Worm (Caenorhabditis elegans) whole organism, L3 larva: ENCODE measurements around the gene H39E23.3.

Experiments used
- ZK546.5 ChIP-seq: sonication (generic microtip); optimal IDR thresholded peaks from 2 replicates; lab custom pipeline; 2017; ENCODE audit warnings: missing biosample characterization, missing genetic modification characterization
- aly-2 ChIP-seq: fragments of 150-350 bp; optimal IDR thresholded peaks from 2 replicates; lab custom pipeline; 2014; ENCODE audit warnings: missing biosample characterization, missing genetic modification characterization
- ama-1 ChIP-seq: fragments of 150-350 bp; optimal IDR thresholded peaks from 2 replicates; lab custom pipeline; 2018
- ceh-16 ChIP-seq: sonication (generic microtip); optimal IDR thresholded peaks from 2 replicates; lab custom pipeline; 2017; ENCODE audit warnings: missing biosample characterization, missing genetic modification characterization
- ceh-9 ChIP-seq: sonication (generic microtip); optimal IDR thresholded peaks from 2 replicates; lab custom pipeline; 2018; ENCODE audit warnings: missing biosample characterization, missing genetic modification characterization
- daf-12 ChIP-seq: fragments of 150-350 bp; optimal IDR thresholded peaks from 2 replicates; lab custom pipeline; 2014; ENCODE audit warnings: missing biosample characterization, missing genetic modification reagents, missing genetic modification characterization
- egl-5 ChIP-seq: fragments of 150-350 bp; optimal IDR thresholded peaks from 2 replicates; lab custom pipeline; 2017; ENCODE audit warnings: missing biosample characterization, missing genetic modification reagents, missing genetic modification characterization, inconsistent platforms
- elt-2 ChIP-seq: sonication (generic microtip); optimal IDR thresholded peaks from 2 replicates; lab custom pipeline; 2016; ENCODE audit warnings: missing genetic modification reagents, mild to moderate bottlenecking, missing genetic modification characterization, missing compliant biosample characterization
- elt-3 ChIP-seq, 3 experiments: fragments of 150-350 bp in 1 of 3; sonication (generic microtip) in 2 of 3; optimal IDR thresholded peaks; 2 replicates in 2 of 3; 4 replicates in 1 of 3; lab custom pipeline; 2014 to 2017; ENCODE audit warnings: missing biosample characterization in 3 of 3, missing genetic modification characterization in 3 of 3
- eor-1 ChIP-seq, 2 experiments: fragments of 150-350 bp; optimal IDR thresholded peaks; 2 replicates each; lab custom pipeline; 2014 to 2018; ENCODE audit warnings: missing biosample characterization in 2 of 2, missing genetic modification characterization in 2 of 2
- fkh-10 ChIP-seq: sonication (generic microtip); optimal IDR thresholded peaks from 2 replicates; lab custom pipeline; 2017; ENCODE audit warnings: missing biosample characterization, missing genetic modification reagents, missing genetic modification characterization
- fkh-2 ChIP-seq: fragments of 150-350 bp; optimal IDR thresholded peaks from 2 replicates; lab custom pipeline; 2014; ENCODE audit warnings: missing biosample characterization, missing genetic modification reagents, missing genetic modification characterization
- hmg-11 ChIP-seq: sonication (generic microtip); optimal IDR thresholded peaks from 2 replicates; lab custom pipeline; 2016; ENCODE audit warnings: missing genetic modification characterization, missing compliant biosample characterization
- lsy-12 ChIP-seq: sonication (generic microtip); optimal IDR thresholded peaks from 2 replicates; lab custom pipeline; 2016; ENCODE audit warnings: mild to moderate bottlenecking, missing genetic modification characterization, missing compliant biosample characterization
- mml-1 ChIP-seq: fragments of 150-350 bp; sonication (generic microtip); optimal IDR thresholded peaks from 3 replicates; lab custom pipeline; 2014; ENCODE audit warnings: missing biosample characterization, missing genetic modification characterization
- nfya-1 ChIP-seq: sonication (generic microtip); optimal IDR thresholded peaks from 2 replicates; lab custom pipeline; 2017; ENCODE audit warnings: missing genetic modification characterization, mild to moderate bottlenecking, missing compliant biosample characterization, antibody characterized with exemption, moderate library complexity; ENCODE audit not compliant: insufficient read depth
- nhr-11 ChIP-seq: fragments of 150-350 bp; optimal IDR thresholded peaks from 2 replicates; lab custom pipeline; 2014; ENCODE audit warnings: missing biosample characterization, missing genetic modification characterization
- nhr-237 ChIP-seq: fragments of 150-350 bp; optimal IDR thresholded peaks from 2 replicates; lab custom pipeline; 2014; ENCODE audit warnings: missing biosample characterization, missing genetic modification characterization
- nhr-28 ChIP-seq: fragments of 150-350 bp; optimal IDR thresholded peaks from 2 replicates; lab custom pipeline; 2014; ENCODE audit warnings: missing biosample characterization, missing genetic modification characterization
- nhr-43 ChIP-seq: sonication (generic microtip); optimal IDR thresholded peaks from 2 replicates; lab custom pipeline; 2016; ENCODE audit warnings: mild to moderate bottlenecking, missing genetic modification characterization, missing compliant biosample characterization; ENCODE audit not compliant: poor library complexity, severe bottlenecking
- nhr-67 ChIP-seq: fragments of 150-350 bp; optimal IDR thresholded peaks from 2 replicates; lab custom pipeline; 2014; ENCODE audit warnings: missing biosample characterization, missing genetic modification characterization
- nhr-76 ChIP-seq: fragments of 150-350 bp; sonication (generic microtip); optimal IDR thresholded peaks from 5 replicates; lab custom pipeline; 2014; ENCODE audit warnings: missing biosample characterization, missing genetic modification characterization
- nhr-77 ChIP-seq: fragments of 150-350 bp; optimal IDR thresholded peaks from 2 replicates; lab custom pipeline; 2014; ENCODE audit warnings: missing biosample characterization, missing genetic modification characterization
- pha-4 ChIP-seq: fragments of 150-350 bp; optimal IDR thresholded peaks from 2 replicates; lab custom pipeline; 2014; ENCODE audit warnings: missing biosample characterization, missing genetic modification reagents, missing genetic modification characterization
- pqm-1 ChIP-seq: fragments of 150-350 bp; optimal IDR thresholded peaks from 2 replicates; lab custom pipeline; 2017; ENCODE audit warnings: missing biosample characterization, missing genetic modification characterization, inconsistent platforms
- sea-2 ChIP-seq: fragments of 150-350 bp; sonication (generic microtip); optimal IDR thresholded peaks from 4 replicates; lab custom pipeline; 2014; ENCODE audit warnings: missing biosample characterization, missing genetic modification reagents, missing genetic modification characterization
- skn-1 ChIP-seq: fragments of 150-350 bp; optimal IDR thresholded peaks from 2 replicates; lab custom pipeline; 2014; ENCODE audit warnings: missing biosample characterization, missing genetic modification characterization
- snpc-4 ChIP-seq: fragments of 150-350 bp; optimal IDR thresholded peaks from 2 replicates; lab custom pipeline; 2014; ENCODE audit warnings: missing biosample characterization, missing genetic modification characterization
- tbx-2 ChIP-seq: sonication (generic microtip); optimal IDR thresholded peaks from 2 replicates; lab custom pipeline; 2016; ENCODE audit warnings: mild to moderate bottlenecking, missing genetic modification characterization, missing compliant biosample characterization
- unc-39 ChIP-seq: sonication (generic microtip); optimal IDR thresholded peaks from 4 replicates; lab custom pipeline; 2017; ENCODE audit warnings: missing biosample characterization, missing genetic modification characterization
- unc-62 ChIP-seq: fragments of 150-350 bp; sonication (generic microtip); optimal IDR thresholded peaks from 4 replicates; lab custom pipeline; 2014; ENCODE audit warnings: missing biosample characterization, missing genetic modification reagents, missing genetic modification characterization
- zag-1 ChIP-seq: fragments of 150-350 bp; optimal IDR thresholded peaks from 2 replicates; lab custom pipeline; 2014; ENCODE audit warnings: missing biosample characterization, missing genetic modification characterization
- ztf-11 ChIP-seq: fragments of 150-350 bp; optimal IDR thresholded peaks from 2 replicates; lab custom pipeline; 2014; ENCODE audit warnings: missing biosample characterization, missing genetic modification characterization
- ztf-4 ChIP-seq: fragments of 150-350 bp; optimal IDR thresholded peaks from 2 replicates; lab custom pipeline; 2014; ENCODE audit warnings: missing biosample characterization, missing genetic modification characterization

The H39E23.3 gene

DNA sequence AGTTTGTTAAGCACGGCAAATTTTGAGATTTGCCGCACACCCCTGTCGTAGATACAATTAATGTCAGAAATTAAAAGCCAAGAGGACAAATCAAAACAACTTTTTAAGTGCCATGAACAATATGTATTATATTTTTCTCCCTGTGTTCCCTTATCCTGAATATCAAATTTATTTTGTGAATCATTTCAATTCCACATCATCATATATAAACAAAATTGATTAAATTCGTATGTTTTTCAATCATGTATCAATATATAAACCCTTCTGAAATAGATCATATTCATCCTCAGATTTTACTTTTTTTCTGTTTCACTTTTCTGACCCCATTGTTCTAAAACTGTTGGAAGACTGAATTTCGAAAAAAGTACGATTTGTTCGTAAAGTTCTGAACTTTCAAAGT lies 33.5 kb upstream of the H39E23.3 start, which contains the start of gene D1086.11:
Gene D1086.11 (plus strand): TSS at position 301 of the 400 bp plus-strand sequence.
- no peak for TF ChIP-seq aly-2 (tag; lab: Kevin White, UChicago)

DNA sequence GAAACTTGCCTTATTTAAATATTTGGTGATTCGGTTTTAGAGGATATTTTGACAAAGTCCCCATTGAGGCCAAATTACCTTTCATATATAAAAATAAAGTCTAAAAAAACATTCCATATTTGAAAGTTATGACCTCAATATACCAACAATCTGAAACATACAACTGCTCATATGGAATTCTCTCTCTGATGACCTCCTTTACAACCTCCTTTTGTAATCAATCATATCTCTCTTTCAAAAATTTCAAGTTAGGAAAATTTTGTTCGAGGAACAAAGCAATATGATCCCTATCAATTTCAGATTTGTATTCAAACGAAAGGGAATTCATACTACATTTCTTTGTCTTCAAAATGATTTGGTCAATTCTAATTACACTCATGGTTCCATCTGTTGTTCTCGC lies 28.1 kb upstream of the H39E23.3 start, which contains the start of gene D1086.6:
Gene D1086.6 (plus strand): TSS at position 301 of the 400 bp plus-strand sequence.
- TF ChIP-seq fkh-2 (tag; lab: Kevin White, UChicago) (no peak), nhr-28 (tag; lab: Kevin White, UChicago) (no peak), sea-2 (GFP tag; lab: Kevin White, UChicago) (no peak), unc-39 (tag; lab: Kevin White, UChicago) (no peak), pha-4 (no peak), ztf-4 (no peak), snpc-4 (tag; lab: Kevin White, UChicago) (no peak), nhr-43 (tag; lab: Kevin White, UChicago) (no peak), nhr-67 (tag; lab: Kevin White, UChicago) (no peak), unc-62 (GFP tag; lab: Kevin White, UChicago) (no peak), hmg-11 (tag; lab: Kevin White, UChicago) (no peak), egl-5 (tag; lab: Kevin White, UChicago) (no peak), elt-2 (tag; lab: Kevin White, UChicago) (no peak), nhr-237 (no peak), zag-1 (tag; lab: Kevin White, UChicago) (no peak), nfya-1 (tag; lab: Kevin White, UChicago) (no peak), ztf-11 (tag; lab: Kevin White, UChicago) (no peak)

DNA sequence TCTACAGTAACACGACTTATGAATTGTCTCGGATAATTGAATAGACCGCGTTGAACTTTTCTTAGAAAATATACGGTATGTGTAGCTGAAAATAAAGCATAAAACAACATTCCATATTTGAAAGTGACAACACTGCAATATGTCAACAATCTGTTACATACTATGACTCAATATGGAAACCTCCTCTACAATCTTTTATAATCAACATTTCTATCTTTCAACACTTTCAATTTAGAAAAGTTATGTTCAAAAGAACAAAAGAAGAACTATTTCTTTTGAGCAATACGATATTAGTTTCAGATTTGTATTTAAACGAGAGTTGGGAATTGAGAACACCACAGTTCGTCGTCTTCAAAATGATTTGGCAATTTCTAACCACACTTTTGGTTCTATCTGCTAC lies 25.2 kb upstream of the H39E23.3 start, which contains the start of gene D1086.10:
Gene D1086.10 (plus strand): TSS at position 301 of the 400 bp plus-strand sequence.
- no peak for TF ChIP-seq nhr-77 (tag; lab: Kevin White, UChicago)
- no peak for TF ChIP-seq nhr-237
- no peak for TF ChIP-seq nhr-76 (tag; lab: Kevin White, UChicago)
- no peak for TF ChIP-seq zag-1 (tag; lab: Kevin White, UChicago)
- TF ChIP-seq elt-2 (tag; lab: Kevin White, UChicago), result no peak
- TF ChIP-seq ceh-16 (tag; lab: Kevin White, UChicago), result no peak
- no peak for TF ChIP-seq ama-1 (lab: Kevin White, UChicago)
- no peak for TF ChIP-seq nhr-11 (tag; lab: Kevin White, UChicago)
- TF ChIP-seq snpc-4 (tag; lab: Kevin White, UChicago), result no peak
- TF ChIP-seq unc-39 (tag; lab: Kevin White, UChicago), result no peak
- no peak for TF ChIP-seq ZK546.5 (tag; lab: Kevin White, UChicago)
- no peak for TF ChIP-seq unc-62 (GFP tag; lab: Kevin White, UChicago)
- no peak for TF ChIP-seq nhr-67 (tag; lab: Kevin White, UChicago)

DNA sequence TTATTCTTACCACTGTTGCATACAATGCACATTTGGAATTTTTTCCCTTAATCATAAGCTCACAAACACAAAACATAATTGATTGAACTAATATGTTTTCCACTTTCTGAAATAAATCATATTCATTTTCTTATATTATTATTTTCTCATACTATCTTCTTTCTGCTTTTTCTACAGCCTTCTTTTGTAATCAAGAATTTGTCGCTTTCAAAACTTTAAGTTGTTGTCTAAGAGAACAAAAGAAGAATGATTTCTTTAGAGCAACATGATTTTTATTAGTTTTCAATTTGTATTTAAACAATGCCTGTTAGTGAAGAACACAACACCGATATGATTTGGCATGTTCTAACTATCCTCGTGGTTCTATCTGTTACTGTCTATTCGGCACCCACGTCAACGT lies 23.6 kb upstream of the H39E23.3 start, which contains the start of gene D1086.7:
Gene D1086.7 (plus strand): TSS at position 301 of the 400 bp plus-strand sequence.
- TF ChIP-seq nhr-11 (tag; lab: Kevin White, UChicago) (no peak), nhr-77 (tag; lab: Kevin White, UChicago) (no peak), nhr-237 (no peak), skn-1 (no peak), unc-62 (GFP tag; lab: Kevin White, UChicago) (no peak), nhr-43 (tag; lab: Kevin White, UChicago) (no peak)

DNA sequence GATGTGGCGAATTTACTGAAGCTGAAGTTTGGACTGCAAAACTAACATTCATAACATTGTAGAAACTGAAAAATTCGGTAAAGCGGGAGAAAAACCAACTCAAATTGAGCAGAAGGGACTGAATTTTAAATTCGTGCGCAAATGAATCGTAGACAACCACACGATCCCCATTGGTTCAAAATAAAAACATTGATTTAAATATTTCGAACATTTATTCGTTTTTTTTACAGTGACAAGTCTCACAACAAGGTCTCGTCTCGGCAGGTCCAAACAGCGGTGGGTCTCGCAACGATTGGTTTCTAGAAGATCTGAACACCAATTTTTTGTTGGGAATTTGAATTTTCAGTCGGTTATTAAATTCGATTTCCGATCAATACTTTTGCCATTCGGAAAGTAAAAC lies 22.0 kb upstream of the H39E23.3 start, which contains the start of gene D1086.18:
Gene D1086.18 (plus strand): TSS at position 301 of the 400 bp plus-strand sequence.
- TF ChIP-seq nhr-43 (tag; lab: Kevin White, UChicago) (no peak), daf-12 (tag; lab: Kevin White, UChicago) (no peak), unc-62 (GFP tag; lab: Kevin White, UChicago) (no peak), elt-3 (tag; optimal IDR thresholded peaks at IDR 0.05; lab: Kevin White, UChicago) (no peak), fkh-2 (tag; lab: Kevin White, UChicago) (no peak), pha-4 (no peak), pqm-1 (tag; lab: Kevin White, UChicago) (no peak), lsy-12 (tag; lab: Kevin White, UChicago) (no peak)

DNA sequence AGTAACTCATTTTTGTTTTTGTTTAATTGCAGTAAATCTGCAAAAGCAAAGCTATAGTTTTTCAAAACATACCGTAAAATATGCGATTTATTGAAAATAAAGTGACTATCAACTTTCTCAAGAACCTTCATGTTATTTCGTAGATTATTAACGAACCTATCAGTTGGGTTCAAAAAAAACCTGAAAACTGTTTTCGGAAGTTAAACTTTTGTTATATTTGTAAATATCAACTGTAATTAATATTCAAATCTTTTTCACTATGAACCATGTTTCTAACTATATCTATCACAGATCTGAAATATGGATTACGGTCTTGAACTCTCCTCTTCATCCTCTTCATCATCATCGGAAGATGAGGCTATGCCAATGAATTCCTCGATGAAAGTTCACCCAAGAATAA lies 19.6 kb upstream of the H39E23.3 start, which contains the start of gene D1086.19:
Gene D1086.19 (plus strand): TSS at position 301 of the 400 bp plus-strand sequence.
- TF ChIP-seq tbx-2 (tag; lab: Kevin White, UChicago) (no peak), fkh-10 (GFP tag; lab: Kevin White, UChicago) (no peak), fkh-2 (tag; lab: Kevin White, UChicago) (no peak), unc-39 (tag; lab: Kevin White, UChicago) (no peak), elt-2 (tag; lab: Kevin White, UChicago) (no peak), eor-1 (tag; optimal IDR thresholded peaks at IDR 0.05; lab: Kevin White, UChicago) (no peak), elt-3 (tag; optimal IDR thresholded peaks at IDR 0.05; lab: Kevin White, UChicago) (no peak), mml-1 (tag; lab: Kevin White, UChicago) (no peak), snpc-4 (tag; lab: Kevin White, UChicago) (no peak), nhr-43 (tag; lab: Kevin White, UChicago) (no peak), ZK546.5 (tag; lab: Kevin White, UChicago) (no peak), sea-2 (GFP tag; lab: Kevin White, UChicago) (no peak), skn-1 (no peak), ceh-9 (tag; lab: Kevin White, UChicago) (no peak)
- TF ChIP-seq, all 47 proteins: peak for 0
